Worm (Caenorhabditis elegans) whole organism, L4 larva: ENCODE data around the gene T05A7.13.

Experiments used
- D1046.2 ChIP-seq: fragments of 200-800 bp; sonication (Bioruptor generic); IDR thresholded peaks from 2 replicates; pipeline ENCODE4 v1.3.6; 2022; ENCODE audit warnings: missing genetic modification characterization, missing compliant biosample characterization
- F26F4.8 ChIP-seq: fragments of 200-800 bp; sonication (Bioruptor generic); conservative IDR thresholded peaks from 2 replicates; pipeline ENCODE4 v1.3.6; 2022; ENCODE audit warnings: missing genetic modification characterization, missing compliant biosample characterization
- F44E2.7 ChIP-seq: fragments of 200-800 bp; sonication (Bioruptor generic); IDR thresholded peaks from 2 replicates; pipeline ENCODE4 v2.1.2; 2022; ENCODE audit warnings: missing genetic modification characterization, missing compliant biosample characterization
- T20F7.1 ChIP-seq: fragments of 200-800 bp; sonication (Bioruptor generic); optimal IDR thresholded peaks from 2 replicates; lab custom pipeline; 2018; ENCODE audit warnings: mild to moderate bottlenecking, missing genetic modification characterization, missing compliant biosample characterization
- Y105C5A.15 ChIP-seq: fragments of 200-800 bp; sonication (Bioruptor generic); IDR thresholded peaks from 2 replicates; pipeline ENCODE4 v1.3.6; 2022; ENCODE audit warnings: missing genetic modification characterization, missing compliant biosample characterization
- Y48G9A.11 ChIP-seq: fragments of 200-800 bp; sonication (Bioruptor generic); IDR thresholded peaks from 2 replicates; pipeline ENCODE4 v1.3.6; 2022; ENCODE audit warnings: missing genetic modification reagents, missing genetic modification characterization, missing compliant biosample characterization
- Y75B8A.6 ChIP-seq: fragments of 200-800 bp; sonication (Bioruptor generic); IDR thresholded peaks from 2 replicates; pipeline ENCODE4 v1.3.6; 2022; ENCODE audit warnings: missing genetic modification reagents, missing genetic modification characterization, missing compliant biosample characterization
- ZK337.2 ChIP-seq: fragments of 200-800 bp; sonication (Bioruptor generic); IDR thresholded peaks from 2 replicates; pipeline ENCODE4 v1.3.6; 2022; ENCODE audit warnings: missing genetic modification reagents, missing genetic modification characterization, missing compliant biosample characterization
- ZK546.5 ChIP-seq, 2 experiments: sonication (generic microtip); optimal IDR thresholded peaks; 2 replicates each; lab custom pipeline; 2017; ENCODE audit warnings: missing biosample characterization in 2 of 2, missing genetic modification characterization in 2 of 2
- aha-1 ChIP-seq: fragments of 150-350 bp; peaks from one replicate; lab custom pipeline; 2014; ENCODE audit warnings: missing biosample characterization, missing genetic modification characterization
- aly-2 ChIP-seq: sonication (generic microtip); optimal IDR thresholded peaks from 2 replicates; lab custom pipeline; 2018; ENCODE audit warnings: missing biosample characterization, missing genetic modification characterization
- arid-1 ChIP-seq: fragments of 200-800 bp; sonication (Bioruptor generic); conservative IDR thresholded peaks from 2 replicates; pipeline ENCODE4 v1.3.6; 2022; ENCODE audit warnings: missing genetic modification reagents, missing genetic modification characterization, missing compliant biosample characterization
- ceh-20 ChIP-seq: fragments of 200-800 bp; sonication (Bioruptor generic); IDR thresholded peaks from 2 replicates; pipeline ENCODE4 v1.3.6; 2022; ENCODE audit warnings: missing genetic modification reagents, missing genetic modification characterization, missing compliant biosample characterization
- cey-2 ChIP-seq: sonication (generic microtip); optimal IDR thresholded peaks from 3 replicates; lab custom pipeline; 2017; ENCODE audit warnings: missing genetic modification characterization, mild to moderate bottlenecking, missing compliant biosample characterization, antibody characterized with exemption, borderline replicate concordance; ENCODE audit not compliant: insufficient read depth
- daf-12 ChIP-seq: fragments of 150-350 bp; optimal IDR thresholded peaks from 2 replicates; lab custom pipeline; 2014; ENCODE audit warnings: missing biosample characterization, missing genetic modification reagents, missing genetic modification characterization
- daf-16 ChIP-seq, 3 experiments: sonication (generic microtip); optimal IDR thresholded peaks; 2 replicates each; lab custom pipeline; 2016 to 2017; ENCODE audit warnings: missing genetic modification characterization in 3 of 3, missing genetic modification reagents in 3 of 3, mild to moderate bottlenecking in 2 of 3, missing compliant biosample characterization in 2 of 3, missing biosample characterization in 1 of 3, moderate library complexity in 1 of 3
- daf-8 ChIP-seq: fragments of 200-800 bp; sonication (Bioruptor generic); IDR thresholded peaks from 2 replicates; pipeline ENCODE4 v1.3.6; 2022; ENCODE audit warnings: missing genetic modification characterization, missing compliant biosample characterization
- dmd-9 ChIP-seq: fragments of 200-800 bp; sonication (Bioruptor generic); IDR thresholded peaks from 2 replicates; pipeline ENCODE4 v1.3.6; 2022; ENCODE audit warnings: missing genetic modification reagents, missing genetic modification characterization, missing compliant biosample characterization
- duxl-1 ChIP-seq: sonication (generic microtip); optimal IDR thresholded peaks from 2 replicates; lab custom pipeline; 2016; ENCODE audit warnings: mild to moderate bottlenecking, missing genetic modification characterization, moderate library complexity, missing compliant biosample characterization; ENCODE audit not compliant: poor library complexity
- dve-1 ChIP-seq: sonication (generic microtip); optimal IDR thresholded peaks from 2 replicates; lab custom pipeline; 2017; ENCODE audit warnings: antibody characterized with exemption, mild to moderate bottlenecking, missing genetic modification characterization, missing compliant biosample characterization; ENCODE audit not compliant: insufficient read depth
- egl-27 ChIP-seq: sonication (generic microtip); optimal IDR thresholded peaks from 3 replicates; lab custom pipeline; 2017; ENCODE audit warnings: missing biosample characterization, missing genetic modification reagents, missing genetic modification characterization
- gei-8 ChIP-seq: fragments of 200-800 bp; sonication (Bioruptor generic); optimal IDR thresholded peaks from 2 replicates; lab custom pipeline; 2018; ENCODE audit warnings: mild to moderate bottlenecking, missing genetic modification characterization, missing compliant biosample characterization
- hif-1 ChIP-seq, 2 experiments: sonication (generic microtip); optimal IDR thresholded peaks; 2 replicates each; lab custom pipeline; 2016 to 2017; ENCODE audit warnings: missing compliant biosample characterization in 2 of 2, missing genetic modification characterization in 2 of 2, missing genetic modification reagents in 2 of 2, missing genotype in 2 of 2, mild to moderate bottlenecking in 1 of 2
- hmg-1.1 ChIP-seq: fragments of 200-800 bp; sonication (Bioruptor generic); IDR thresholded peaks from 2 replicates; pipeline ENCODE4 v1.3.6; 2022; ENCODE audit warnings: missing genetic modification reagents, missing genetic modification characterization, missing compliant biosample characterization
- lin-38 ChIP-seq: fragments of 200-800 bp; sonication (Bioruptor generic); IDR thresholded peaks from 2 replicates; pipeline ENCODE4 v1.3.6; 2022; ENCODE audit warnings: missing genetic modification reagents, missing genetic modification characterization, missing compliant biosample characterization
- lin-39 ChIP-seq: fragments of 150-350 bp; optimal IDR thresholded peaks from 2 replicates; lab custom pipeline; 2014; ENCODE audit warnings: missing biosample characterization, missing genetic modification reagents, missing genetic modification characterization
- lsy-2 ChIP-seq, 2 experiments: fragments of 150-350 bp in 1 of 2; sonication (generic microtip) in 1 of 2; optimal IDR thresholded peaks; 2 replicates each; lab custom pipeline; 2014 to 2017; ENCODE audit warnings: missing biosample characterization in 2 of 2, missing genetic modification characterization in 2 of 2
- madf-5 ChIP-seq, 2 experiments: fragments of 200-800 bp; sonication (Bioruptor generic); IDR thresholded peaks; 2 replicates each; pipeline ENCODE4 v1.3.6; 2022; ENCODE audit warnings: missing compliant biosample characterization in 2 of 2, missing genetic modification characterization in 2 of 2
- mep-1 ChIP-seq: fragments of 150-350 bp; sonication (generic microtip); optimal IDR thresholded peaks from 3 replicates; lab custom pipeline; 2014; ENCODE audit warnings: missing biosample characterization, missing genetic modification characterization
- mes-2 ChIP-seq: sonication (generic microtip); optimal IDR thresholded peaks from 2 replicates; lab custom pipeline; 2016; ENCODE audit warnings: missing genotype, mild to moderate bottlenecking, missing genetic modification characterization, missing compliant biosample characterization; ENCODE audit not compliant: poor library complexity, severe bottlenecking
- mxl-3 ChIP-seq: fragments of 200-800 bp; sonication (Bioruptor generic); optimal IDR thresholded peaks from 2 replicates; lab custom pipeline; 2018; ENCODE audit warnings: mild to moderate bottlenecking, missing genetic modification characterization, missing compliant biosample characterization
- nhr-11 ChIP-seq: fragments of 150-350 bp; optimal IDR thresholded peaks from 2 replicates; lab custom pipeline; 2014; ENCODE audit warnings: missing biosample characterization, missing genetic modification characterization
- nhr-237 ChIP-seq: sonication (generic microtip); optimal IDR thresholded peaks from 2 replicates; lab custom pipeline; 2017; ENCODE audit warnings: missing biosample characterization, missing genetic modification characterization
- nhr-28 ChIP-seq: fragments of 150-350 bp; optimal IDR thresholded peaks from 2 replicates; lab custom pipeline; 2014; ENCODE audit warnings: missing biosample characterization, missing genetic modification characterization
- nhr-42 ChIP-seq: fragments of 200-800 bp; sonication (Bioruptor generic); IDR thresholded peaks from 2 replicates; pipeline ENCODE4 v1.3.6; 2022; ENCODE audit warnings: missing genetic modification characterization, missing compliant biosample characterization
- nhr-48 ChIP-seq: sonication (generic microtip); optimal IDR thresholded peaks from 2 replicates; lab custom pipeline; 2016; ENCODE audit warnings: mild to moderate bottlenecking, missing genetic modification characterization, missing compliant biosample characterization
- nhr-6 ChIP-seq: fragments of 150-350 bp; optimal IDR thresholded peaks from 2 replicates; lab custom pipeline; 2014; ENCODE audit warnings: missing biosample characterization, missing genetic modification characterization
- nhr-77 ChIP-seq: fragments of 150-350 bp; optimal IDR thresholded peaks from 2 replicates; lab custom pipeline; 2014; ENCODE audit warnings: missing biosample characterization, missing genetic modification characterization
- rbr-2 ChIP-seq: sonication (generic microtip); optimal IDR thresholded peaks from 2 replicates; lab custom pipeline; 2016; ENCODE audit warnings: missing genotype, missing genetic modification characterization, missing compliant biosample characterization
- sdz-12 ChIP-seq: fragments of 200-800 bp; sonication (Bioruptor generic); optimal IDR thresholded peaks from 2 replicates; lab custom pipeline; 2018; ENCODE audit warnings: mild to moderate bottlenecking, missing genetic modification characterization, missing compliant biosample characterization
- set-16 ChIP-seq: fragments of 200-800 bp; sonication (Bioruptor generic); IDR thresholded peaks from 2 replicates; pipeline ENCODE4 v1.3.6; 2022; ENCODE audit warnings: missing genetic modification reagents, missing genetic modification characterization, missing compliant biosample characterization
- skn-1 ChIP-seq: fragments of 150-350 bp; optimal IDR thresholded peaks from 2 replicates; lab custom pipeline; 2014; ENCODE audit warnings: missing biosample characterization, missing genetic modification characterization
- snpc-4 ChIP-seq: fragments of 150-350 bp; optimal IDR thresholded peaks from 2 replicates; lab custom pipeline; 2014; ENCODE audit warnings: missing biosample characterization, missing genetic modification characterization
- tra-1 ChIP-seq: fragments of 200-800 bp; sonication (Bioruptor generic); IDR thresholded peaks from 2 replicates; pipeline ENCODE4 v1.3.6; 2022; ENCODE audit warnings: missing genetic modification reagents, missing genetic modification characterization, missing compliant biosample characterization
- unc-39 ChIP-seq: sonication (generic microtip); optimal IDR thresholded peaks from 2 replicates; lab custom pipeline; 2017; ENCODE audit warnings: missing biosample characterization, missing genetic modification characterization
- unc-62 ChIP-seq, 3 experiments: fragments of 150-350 bp in 1 of 3; sonication (generic microtip); optimal IDR thresholded peaks in 2 of 3; peaks in 1 of 3; 1 replicate in 1 of 3; 2 replicates in 2 of 3; lab custom pipeline; 2014 to 2017; ENCODE audit warnings: missing biosample characterization in 3 of 3, missing genetic modification characterization in 3 of 3, missing genetic modification reagents in 3 of 3, missing genotype in 1 of 3
- vab-7 ChIP-seq: fragments of 200-800 bp; sonication (Bioruptor generic); IDR thresholded peaks from 2 replicates; pipeline ENCODE4 v1.3.6; 2022; ENCODE audit warnings: missing genetic modification reagents, missing genetic modification characterization, missing compliant biosample characterization
- zag-1 ChIP-seq: fragments of 150-350 bp; optimal IDR thresholded peaks from 2 replicates; lab custom pipeline; 2014; ENCODE audit warnings: missing biosample characterization, missing genetic modification characterization
- zfp-2 ChIP-seq: sonication (generic microtip); optimal IDR thresholded peaks from 2 replicates; lab custom pipeline; 2016; ENCODE audit warnings: mild to moderate bottlenecking, missing genetic modification characterization, missing compliant biosample characterization
- ztf-7 ChIP-seq: fragments of 150-350 bp; optimal IDR thresholded peaks from 2 replicates; lab custom pipeline; 2014; ENCODE audit warnings: missing biosample characterization, missing genetic modification characterization

The T05A7.13 gene

DNA sequence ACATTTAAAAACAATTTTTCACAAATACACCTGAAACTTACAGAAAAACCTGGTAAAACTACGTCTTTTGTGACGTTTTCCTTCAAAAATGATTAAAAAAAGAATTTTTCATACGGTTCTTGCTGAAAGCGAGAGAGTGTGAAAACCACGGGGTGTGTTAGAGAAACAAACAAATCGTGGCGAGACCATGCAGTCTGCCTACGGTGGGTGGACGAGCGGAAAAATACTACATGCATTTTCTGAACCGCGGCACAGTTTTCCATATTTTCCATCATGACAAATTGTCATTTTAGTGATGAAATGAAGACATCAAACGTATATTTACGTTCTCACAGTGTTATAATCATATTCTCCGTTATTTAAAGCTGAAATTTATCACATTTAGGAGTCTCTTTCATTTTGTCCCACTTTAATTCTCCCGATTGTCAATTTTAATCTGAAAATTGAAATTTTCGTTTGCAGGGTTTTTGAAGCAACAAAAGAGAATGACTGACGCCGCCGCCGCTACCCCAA, 45.2 kb upstream of the T05A7.13 start, which contains the start of the genes F10G7.9 and tsn-1 (continued):
- TF ChIP-seq skn-1 (no peak), ztf-7 (no peak), Y75B8A.6 (no peak), nhr-42 (GFP tag; lab: Robert Waterston, UW) (no peak), snpc-4 (no peak), cey-2 (tag; lab: Kevin White, UChicago) (no peak), arid-1 (GFP tag; lab: Robert Waterston, UW) (no peak), lin-38 (peak; percentile 75), dmd-9 (GFP tag; lab: Robert Waterston, UW) (no peak), nhr-28 (tag; lab: Kevin White, UChicago) (peak; percentile 47), ZK546.5 (tag; optimal IDR thresholded peaks at IDR 0.05; lab: Kevin White, UChicago) (no peak), madf-5 (GFP tag; IDR thresholded peaks at IDR 0.05; lab: Robert Waterston, UW) (no peak), nhr-237 (no peak), F26F4.8 (no peak), nhr-11 (tag; lab: Kevin White, UChicago) (peak; percentile 5), vab-7 (GFP tag; lab: Robert Waterston, UW) (no peak), T20F7.1 (GFP tag; lab: Kevin White, UChicago) (no peak), set-16 (GFP tag; lab: Robert Waterston, UW) (no peak), nhr-77 (tag; lab: Kevin White, UChicago) (no peak), Y105C5A.15 (no peak), daf-8 (GFP tag; lab: Robert Waterston, UW) (no peak), nhr-6 (tag; lab: Kevin White, UChicago) (peak; percentile 67), mep-1 (peak; percentile 63), dve-1 (tag; lab: Kevin White, UChicago) (peak; percentile 59), aly-2 (no peak), unc-62 (GFP tag; optimal IDR thresholded peaks at IDR 0.05 in 1 of 2; lab: Kevin White, UChicago) (no peak), unc-62 (tag; optimal IDR thresholded peaks at IDR 0.05; lab: Kevin White, UChicago) (no peak), egl-27 (tag; lab: Kevin White, UChicago) (no peak), F44E2.7 (GFP tag; lab: Robert Waterston, UW) (no peak), rbr-2 (tag; lab: Kevin White, UChicago) (peak; percentile 0), tra-1 (no peak), zfp-2 (tag; lab: Kevin White, UChicago) (no peak), unc-39 (no peak), Y48G9A.11 (GFP tag; lab: Robert Waterston, UW) (peak; percentile 18; the same call in 1 of the 2 replicates), zag-1 (tag; lab: Kevin White, UChicago) (no peak), lsy-2 (tag; optimal IDR thresholded peaks at IDR 0.05; lab: Kevin White, UChicago) (peak; percentile 70 to 97), aha-1 (tag; lab: Kevin White, UChicago) (peak; percentile 87), mxl-3 (GFP tag; lab: Kevin White, UChicago) (peak; percentile 36), lin-39 (tag; lab: Kevin White, UChicago) (no peak), ZK337.2 (GFP tag; lab: Robert Waterston, UW) (no peak), hmg-1.1 (GFP tag; lab: Robert Waterston, UW) (peak; percentile 57; the same call in 1 of the 2 replicates), hif-1 (tag; optimal IDR thresholded peaks at IDR 0.05; lab: Kevin White, UChicago) (peak in 1 of 2 experiments; percentile 11), nhr-48 (tag; lab: Kevin White, UChicago) (no peak), daf-12 (tag; lab: Kevin White, UChicago) (no peak), ceh-20 (no peak), duxl-1 (tag; lab: Kevin White, UChicago) (peak; percentile 11), mes-2 (tag; lab: Kevin White, UChicago) (peak; percentile 83), D1046.2 (GFP tag; lab: Robert Waterston, UW) (no peak), daf-16 (GFP tag; optimal IDR thresholded peaks at IDR 0.05; lab: Kevin White, UChicago) (no peak), daf-16 (tag; optimal IDR thresholded peaks at IDR 0.05; lab: Kevin White, UChicago) (peak; percentile 21), sdz-12 (GFP tag; lab: Kevin White, UChicago) (no peak), gei-8 (GFP tag; lab: Kevin White, UChicago) (no peak)
